Fruit fly (Drosophila melanogaster) Kc167 (cell line): ENCODE data around the gene Ugt37A3.

Source experiments
- Myc ChIP-seq: fragments of >200 bp; optimal IDR thresholded peaks from 2 replicates; lab custom pipeline; 2017; ENCODE audit warnings: missing external identifiers
- Sin3A ChIP-seq: fragments of >200 bp; optimal IDR thresholded peaks from 2 replicates; lab custom pipeline; 2018; ENCODE audit warnings: missing external identifiers
- h ChIP-seq: fragments of >200 bp; optimal IDR thresholded peaks from 3 replicates; lab custom pipeline; 2018; ENCODE audit warnings: missing external identifiers
- insv ChIP-seq: fragments of >200 bp; optimal IDR thresholded peaks from 3 replicates; lab custom pipeline; 2018; ENCODE audit warnings: missing external identifiers
- psq ChIP-seq: fragments of >200 bp; optimal IDR thresholded peaks from 2 replicates; lab custom pipeline; 2017; ENCODE audit warnings: missing external identifiers
- ttk ChIP-seq: sonication (Bioruptor generic); optimal IDR thresholded peaks from 2 replicates; lab custom pipeline; 2017; ENCODE audit warnings: missing external identifiers

The Ugt37A3 gene

dm6 chr3R:12743580-12743979, at the start of gene Ugt37A3:
Gene Ugt37A3, minus strand, starts transcription at chr3R:12743680.
- no peak for TF ChIP-seq h (lab: Kevin White, UChicago)
- TF ChIP-seq insv (lab: Kevin White, UChicago): no peak
- TF ChIP-seq Sin3A (lab: Kevin White, UChicago): no peak
- TF ChIP-seq ttk (lab: Kevin White, UChicago): no peak
- TF ChIP-seq psq (lab: Kevin White, UChicago): no peak
- TF ChIP-seq Myc (lab: Kevin White, UChicago): no peak

dm6 chr3R:12783152-12783551, 39.7 kb upstream of the Ugt37A3 start, which contains the start of gene beat-Vc:
Gene beat-Vc, minus strand, starts transcription at chr3R:12783216.
- TF ChIP-seq psq (lab: Kevin White, UChicago) (no peak), h (lab: Kevin White, UChicago) (no peak), Myc (lab: Kevin White, UChicago) (no peak), Sin3A (lab: Kevin White, UChicago) (no peak), insv (lab: Kevin White, UChicago) (no peak), ttk (lab: Kevin White, UChicago) (no peak)

dm6 chr3R:12751027-12751426, 7.5 kb upstream of the Ugt37A3 start:
- TF ChIP-seq ttk (lab: Kevin White, UChicago): no peak

- TF ChIP-seq insv (lab: Kevin White, UChicago): no peak
- TF ChIP-seq Myc (lab: Kevin White, UChicago): no peak
- no peak for TF ChIP-seq ttk (lab: Kevin White, UChicago)
- no peak for TF ChIP-seq h (lab: Kevin White, UChicago)
- no peak for TF ChIP-seq psq (lab: Kevin White, UChicago)
- no peak for TF ChIP-seq Sin3A (lab: Kevin White, UChicago)
Measured at dm6 chr3R:12739247-12739646, 4.2 kb downstream of the Ugt37A3 start, which contains the start of gene Ugt37A2. Gene Ugt37A2, plus strand, starts transcription at chr3R:12739642.

dm6 chr3R:12727944-12728649, 15.4 kb downstream of the Ugt37A3 start:
- TF ChIP-seq ttk (lab: Kevin White, UChicago): no peak
- no peak for TF ChIP-seq Sin3A (lab: Kevin White, UChicago)
- no peak for TF ChIP-seq insv (lab: Kevin White, UChicago)
- no peak for TF ChIP-seq psq (lab: Kevin White, UChicago)
- no peak for TF ChIP-seq Myc (lab: Kevin White, UChicago)
- TF ChIP-seq h (lab: Kevin White, UChicago): no peak

dm6 chr3R:12723759-12724158, 19.7 kb downstream of the Ugt37A3 start:
- TF ChIP-seq Sin3A (lab: Kevin White, UChicago) (no peak), ttk (lab: Kevin White, UChicago) (no peak), h (lab: Kevin White, UChicago) (no peak), insv (lab: Kevin White, UChicago) (no peak), Myc (lab: Kevin White, UChicago) (no peak), psq (lab: Kevin White, UChicago) (no peak)

- no peak for TF ChIP-seq Myc (lab: Kevin White, UChicago)
- no peak for TF ChIP-seq h (lab: Kevin White, UChicago)
- no peak for TF ChIP-seq insv (lab: Kevin White, UChicago)
- no peak for TF ChIP-seq psq (lab: Kevin White, UChicago)
- no peak for TF ChIP-seq Sin3A (lab: Kevin White, UChicago)
- no peak for TF ChIP-seq ttk (lab: Kevin White, UChicago)
Measured at dm6 chr3R:12722392-12722914, 21.0 kb downstream of the Ugt37A3 start, which contains the start of gene Men. Gene Men, minus strand, starts transcription at chr3R:12722442.

- TF ChIP-seq ttk (lab: Kevin White, UChicago) (no peak), psq (lab: Kevin White, UChicago) (no peak), insv (lab: Kevin White, UChicago) (no peak), h (lab: Kevin White, UChicago) (no peak), Sin3A (lab: Kevin White, UChicago) (no peak), Myc (lab: Kevin White, UChicago) (no peak)
Measured at dm6 chr3R:12720344-12721200, 22.9 kb downstream of the Ugt37A3 start.

dm6 chr3R:12719627-12720343, 23.7 kb downstream of the Ugt37A3 start:
- TF ChIP-seq h (lab: Kevin White, UChicago) (no peak), ttk (lab: Kevin White, UChicago) (no peak), psq (lab: Kevin White, UChicago) (no peak), insv (lab: Kevin White, UChicago) (no peak), Myc (lab: Kevin White, UChicago) (no peak), Sin3A (lab: Kevin White, UChicago) (no peak)

dm6 chr3R:12718536-12719033, 24.9 kb downstream of the Ugt37A3 start:
- TF ChIP-seq psq (lab: Kevin White, UChicago): no peak
- TF ChIP-seq insv (lab: Kevin White, UChicago): no peak
- no peak for TF ChIP-seq Sin3A (lab: Kevin White, UChicago)
- TF ChIP-seq Myc (lab: Kevin White, UChicago): no peak
- no peak for TF ChIP-seq ttk (lab: Kevin White, UChicago)
